Worm (Caenorhabditis elegans) whole organism, L4 larva: ENCODE measurements around the gene sru-38.

Source experiments
- D1046.2 ChIP-seq: fragments of 200-800 bp; sonication (Bioruptor generic); IDR thresholded peaks from 2 replicates; pipeline ENCODE4 v1.3.6; 2022; ENCODE audit warnings: missing genetic modification characterization, missing compliant biosample characterization
- F37D6.2 ChIP-seq: sonication (generic microtip); optimal IDR thresholded peaks from 2 replicates; lab custom pipeline; 2016; ENCODE audit warnings: mild to moderate bottlenecking, missing genetic modification characterization, missing compliant biosample characterization
- F49E8.2 ChIP-seq: sonication (generic microtip); optimal IDR thresholded peaks from 2 replicates; lab custom pipeline; 2016; ENCODE audit warnings: missing compliant biosample characterization, mild to moderate bottlenecking, missing genetic modification characterization, borderline replicate concordance
- R02D3.7 ChIP-seq: fragments of 150-350 bp; sonication (generic microtip); optimal IDR thresholded peaks from 3 replicates; lab custom pipeline; 2014; ENCODE audit warnings: missing biosample characterization, missing genetic modification characterization
- T20F7.1 ChIP-seq: fragments of 200-800 bp; sonication (Bioruptor generic); optimal IDR thresholded peaks from 2 replicates; lab custom pipeline; 2018; ENCODE audit warnings: mild to moderate bottlenecking, missing genetic modification characterization, missing compliant biosample characterization
- Y48G9A.11 ChIP-seq: fragments of 200-800 bp; sonication (Bioruptor generic); IDR thresholded peaks from 2 replicates; pipeline ENCODE4 v1.3.6; 2022; ENCODE audit warnings: missing genetic modification reagents, missing genetic modification characterization, missing compliant biosample characterization
- Y75B8A.6 ChIP-seq: fragments of 200-800 bp; sonication (Bioruptor generic); IDR thresholded peaks from 2 replicates; pipeline ENCODE4 v1.3.6; 2022; ENCODE audit warnings: missing genetic modification reagents, missing genetic modification characterization, missing compliant biosample characterization
- ama-1 ChIP-seq: fragments of 150-350 bp; optimal IDR thresholded peaks from 2 replicates; lab custom pipeline; 2014; ENCODE audit warnings: inconsistent platforms, mixed read lengths
- ceh-20 ChIP-seq: fragments of 200-800 bp; sonication (Bioruptor generic); IDR thresholded peaks from 2 replicates; pipeline ENCODE4 v1.3.6; 2022; ENCODE audit warnings: missing genetic modification reagents, missing genetic modification characterization, missing compliant biosample characterization
- ceh-28 ChIP-seq: fragments of 150-350 bp; optimal IDR thresholded peaks from 2 replicates; lab custom pipeline; 2014; ENCODE audit warnings: missing biosample characterization, missing genetic modification reagents, missing genetic modification characterization
- ceh-62 ChIP-seq: sonication (generic microtip); optimal IDR thresholded peaks from 2 replicates; lab custom pipeline; 2017; ENCODE audit warnings: missing biosample characterization, missing genetic modification characterization
- ctbp-1 ChIP-seq: fragments of 200-800 bp; sonication (Bioruptor generic); IDR thresholded peaks from 2 replicates; pipeline ENCODE4 v1.3.6; 2022; ENCODE audit warnings: missing genetic modification reagents, missing genetic modification characterization, missing compliant biosample characterization
- daf-16 ChIP-seq, 3 experiments: sonication (generic microtip); optimal IDR thresholded peaks; 2 replicates each; lab custom pipeline; 2016 to 2017; ENCODE audit warnings: missing genetic modification characterization in 3 of 3, missing genetic modification reagents in 3 of 3, mild to moderate bottlenecking in 2 of 3, missing compliant biosample characterization in 2 of 3, missing biosample characterization in 1 of 3, moderate library complexity in 1 of 3
- daf-8 ChIP-seq: fragments of 200-800 bp; sonication (Bioruptor generic); IDR thresholded peaks from 2 replicates; pipeline ENCODE4 v1.3.6; 2022; ENCODE audit warnings: missing genetic modification characterization, missing compliant biosample characterization
- duxl-1 ChIP-seq: sonication (generic microtip); optimal IDR thresholded peaks from 2 replicates; lab custom pipeline; 2016; ENCODE audit warnings: mild to moderate bottlenecking, missing genetic modification characterization, moderate library complexity, missing compliant biosample characterization; ENCODE audit not compliant: poor library complexity
- dve-1 ChIP-seq: sonication (generic microtip); optimal IDR thresholded peaks from 2 replicates; lab custom pipeline; 2017; ENCODE audit warnings: antibody characterized with exemption, mild to moderate bottlenecking, missing genetic modification characterization, missing compliant biosample characterization; ENCODE audit not compliant: insufficient read depth
- hlh-11 ChIP-seq: fragments of 200-800 bp; sonication (Bioruptor generic); optimal IDR thresholded peaks from 2 replicates; lab custom pipeline; 2018; ENCODE audit warnings: mild to moderate bottlenecking, missing genetic modification characterization, missing compliant biosample characterization
- hlh-30 ChIP-seq: sonication (generic microtip); optimal IDR thresholded peaks from 2 replicates; lab custom pipeline; 2017; ENCODE audit warnings: antibody characterized with exemption, mild to moderate bottlenecking, missing genetic modification characterization, missing compliant biosample characterization; ENCODE audit not compliant: insufficient read depth
- hmg-1.1 ChIP-seq: fragments of 200-800 bp; sonication (Bioruptor generic); IDR thresholded peaks from 2 replicates; pipeline ENCODE4 v1.3.6; 2022; ENCODE audit warnings: missing genetic modification reagents, missing genetic modification characterization, missing compliant biosample characterization
- lim-7 ChIP-seq: fragments of 200-800 bp; sonication (Bioruptor generic); IDR thresholded peaks from 2 replicates; pipeline ENCODE4 v1.3.6; 2022; ENCODE audit warnings: missing genetic modification characterization, missing compliant biosample characterization
- lin-1 ChIP-seq: fragments of 200-800 bp; sonication (Bioruptor generic); IDR thresholded peaks from 2 replicates; pipeline ENCODE4 v1.3.6; 2022; ENCODE audit warnings: missing genetic modification reagents, missing genetic modification characterization, missing compliant biosample characterization
- lin-13 ChIP-seq: fragments of 150-350 bp; optimal IDR thresholded peaks from 2 replicates; lab custom pipeline; 2014; ENCODE audit warnings: missing biosample characterization, missing genetic modification reagents, missing genetic modification characterization
- lin-29 ChIP-seq: fragments of 200-800 bp; sonication (Bioruptor generic); IDR thresholded peaks from 2 replicates; pipeline ENCODE4 v1.3.6; 2022; ENCODE audit warnings: missing genetic modification reagents, missing genetic modification characterization, missing compliant biosample characterization
- lir-3 ChIP-seq: sonication (generic microtip); optimal IDR thresholded peaks from 2 replicates; lab custom pipeline; 2016; ENCODE audit warnings: mild to moderate bottlenecking, missing genetic modification characterization, missing compliant biosample characterization
- madf-5 ChIP-seq, 2 experiments: fragments of 200-800 bp; sonication (Bioruptor generic); IDR thresholded peaks; 2 replicates each; pipeline ENCODE4 v1.3.6; 2022; ENCODE audit warnings: missing compliant biosample characterization in 2 of 2, missing genetic modification characterization in 2 of 2
- madf-9 ChIP-seq: fragments of 200-800 bp; sonication (Bioruptor generic); conservative IDR thresholded peaks from 2 replicates; pipeline ENCODE4 v1.3.6; 2022; ENCODE audit warnings: missing genetic modification reagents, missing genetic modification characterization, missing compliant biosample characterization
- mdl-1 ChIP-seq, 2 experiments: fragments of 150-350 bp in 1 of 2; sonication (generic microtip) in 1 of 2; optimal IDR thresholded peaks; 2 replicates each; lab custom pipeline; 2014 to 2017; ENCODE audit warnings: missing biosample characterization in 2 of 2, missing genetic modification characterization in 2 of 2
- mes-2 ChIP-seq: sonication (generic microtip); optimal IDR thresholded peaks from 2 replicates; lab custom pipeline; 2016; ENCODE audit warnings: missing genotype, mild to moderate bottlenecking, missing genetic modification characterization, missing compliant biosample characterization; ENCODE audit not compliant: poor library complexity, severe bottlenecking
- mxl-2 ChIP-seq: fragments of 200-800 bp; sonication (Bioruptor generic); conservative IDR thresholded peaks from 2 replicates; pipeline ENCODE4 v1.3.6; 2022; ENCODE audit warnings: missing genetic modification reagents, missing genetic modification characterization, missing compliant biosample characterization
- mxl-3 ChIP-seq: fragments of 200-800 bp; sonication (Bioruptor generic); optimal IDR thresholded peaks from 2 replicates; lab custom pipeline; 2018; ENCODE audit warnings: mild to moderate bottlenecking, missing genetic modification characterization, missing compliant biosample characterization
- nhr-11 ChIP-seq: fragments of 150-350 bp; optimal IDR thresholded peaks from 2 replicates; lab custom pipeline; 2014; ENCODE audit warnings: missing biosample characterization, missing genetic modification characterization
- nhr-237 ChIP-seq: sonication (generic microtip); optimal IDR thresholded peaks from 2 replicates; lab custom pipeline; 2017; ENCODE audit warnings: missing biosample characterization, missing genetic modification characterization
- nhr-41 ChIP-seq: fragments of 200-800 bp; sonication (Bioruptor generic); IDR thresholded peaks from 2 replicates; pipeline ENCODE4 v1.3.6; 2022; ENCODE audit warnings: missing genetic modification reagents, missing genetic modification characterization, missing compliant biosample characterization
- nhr-42 ChIP-seq: fragments of 200-800 bp; sonication (Bioruptor generic); IDR thresholded peaks from 2 replicates; pipeline ENCODE4 v1.3.6; 2022; ENCODE audit warnings: missing genetic modification characterization, missing compliant biosample characterization
- nhr-6 ChIP-seq: fragments of 150-350 bp; optimal IDR thresholded peaks from 2 replicates; lab custom pipeline; 2014; ENCODE audit warnings: missing biosample characterization, missing genetic modification characterization
- nhr-77 ChIP-seq: fragments of 150-350 bp; optimal IDR thresholded peaks from 2 replicates; lab custom pipeline; 2014; ENCODE audit warnings: missing biosample characterization, missing genetic modification characterization
- pha-4 ChIP-seq, 2 experiments: fragments of 150-350 bp in 1 of 2; fragments of 200-800 bp in 1 of 2; sonication (Bioruptor generic) in 1 of 2; IDR thresholded peaks in 1 of 2; optimal IDR thresholded peaks in 1 of 2; 2 replicates each; pipeline versions ENCODE4 v1.3.6 to Lab custom; 2014 to 2022; ENCODE audit warnings: missing genetic modification characterization in 2 of 2, missing genetic modification reagents in 2 of 2, missing biosample characterization in 1 of 2, missing compliant biosample characterization in 1 of 2
- php-3 ChIP-seq: fragments of 200-800 bp; sonication (Bioruptor generic); IDR thresholded peaks from 2 replicates; pipeline ENCODE4 v1.3.6; 2022; ENCODE audit warnings: missing genetic modification reagents, missing genetic modification characterization, missing compliant biosample characterization
- pqm-1 ChIP-seq: sonication (generic microtip); optimal IDR thresholded peaks from 2 replicates; lab custom pipeline; 2017; ENCODE audit warnings: missing biosample characterization, missing genetic modification characterization
- rbr-2 ChIP-seq: sonication (generic microtip); optimal IDR thresholded peaks from 2 replicates; lab custom pipeline; 2016; ENCODE audit warnings: missing genotype, missing genetic modification characterization, missing compliant biosample characterization
- sdz-12 ChIP-seq: fragments of 200-800 bp; sonication (Bioruptor generic); optimal IDR thresholded peaks from 2 replicates; lab custom pipeline; 2018; ENCODE audit warnings: mild to moderate bottlenecking, missing genetic modification characterization, missing compliant biosample characterization
- snpc-4 ChIP-seq: fragments of 150-350 bp; optimal IDR thresholded peaks from 2 replicates; lab custom pipeline; 2014; ENCODE audit warnings: missing biosample characterization, missing genetic modification characterization
- tag-97 ChIP-seq: fragments of 200-800 bp; sonication (Bioruptor generic); IDR thresholded peaks from 2 replicates; pipeline ENCODE4 v1.3.6; 2022; ENCODE audit warnings: missing genetic modification characterization, missing compliant biosample characterization
- unc-62 ChIP-seq, 3 experiments: fragments of 150-350 bp in 1 of 3; sonication (generic microtip); optimal IDR thresholded peaks in 2 of 3; peaks in 1 of 3; 1 replicate in 1 of 3; 2 replicates in 2 of 3; lab custom pipeline; 2014 to 2017; ENCODE audit warnings: missing biosample characterization in 3 of 3, missing genetic modification characterization in 3 of 3, missing genetic modification reagents in 3 of 3, missing genotype in 1 of 3
- vab-7 ChIP-seq: fragments of 200-800 bp; sonication (Bioruptor generic); IDR thresholded peaks from 2 replicates; pipeline ENCODE4 v1.3.6; 2022; ENCODE audit warnings: missing genetic modification reagents, missing genetic modification characterization, missing compliant biosample characterization
- zfp-2 ChIP-seq: sonication (generic microtip); optimal IDR thresholded peaks from 2 replicates; lab custom pipeline; 2016; ENCODE audit warnings: mild to moderate bottlenecking, missing genetic modification characterization, missing compliant biosample characterization
- zip-2 ChIP-seq: fragments of 150-350 bp; optimal IDR thresholded peaks from 2 replicates; lab custom pipeline; 2014; ENCODE audit warnings: missing biosample characterization, missing genetic modification characterization
- ztf-7 ChIP-seq: fragments of 150-350 bp; optimal IDR thresholded peaks from 2 replicates; lab custom pipeline; 2014; ENCODE audit warnings: missing biosample characterization, missing genetic modification characterization

sru-38 gene

ce11 chrV:9789657-9790261, 46.1 kb downstream of the sru-38 start, which contains the start of gene ztf-7 (continued):
- TF ChIP-seq ceh-62, result no peak
- no peak for TF ChIP-seq ceh-28 (tag; lab: Kevin White, UChicago)
- TF ChIP-seq mxl-3 (GFP tag; lab: Kevin White, UChicago), result peak; percentile 99
- TF ChIP-seq nhr-11 (tag; lab: Kevin White, UChicago), result peak; percentile 98
- peak; percentile 94 for TF ChIP-seq php-3 (GFP tag; lab: Robert Waterston, UW)
- no peak for TF ChIP-seq daf-8 (GFP tag; lab: Robert Waterston, UW)
- peak; percentile 92 for TF ChIP-seq lin-13 (GFP tag; lab: Kevin White, UChicago)
- peak; percentile 73 for TF ChIP-seq ztf-7
- peak; percentile 95 for TF ChIP-seq rbr-2 (tag; lab: Kevin White, UChicago)
- TF ChIP-seq lin-1 (GFP tag; lab: Robert Waterston, UW), result peak; percentile 93
- TF ChIP-seq F49E8.2, result peak; percentile 51
- no peak for TF ChIP-seq R02D3.7
- TF ChIP-seq pha-4 (GFP tag; IDR thresholded peaks at IDR 0.05; lab: Robert Waterston, UW), result peak; percentile 84
- peak; percentile 41 for TF ChIP-seq pha-4 (tag; optimal IDR thresholded peaks at IDR 0.05; lab: Kevin White, UChicago)
- peak; percentile 77 for TF ChIP-seq mxl-2 (GFP tag; lab: Robert Waterston, UW)
- no peak for TF ChIP-seq snpc-4 (tag; lab: Kevin White, UChicago)
- TF ChIP-seq nhr-237 (tag; lab: Kevin White, UChicago), result no peak
- no peak for TF ChIP-seq sdz-12
- TF ChIP-seq ceh-20, result peak; percentile 96
- TF ChIP-seq lir-3 (tag; lab: Kevin White, UChicago), result no peak
- no peak for TF ChIP-seq pqm-1 (tag; lab: Kevin White, UChicago)
- peak; percentile 55 to 97 for TF ChIP-seq daf-16 (GFP tag; optimal IDR thresholded peaks at IDR 0.05; lab: Kevin White, UChicago)
- TF ChIP-seq daf-16 (tag; optimal IDR thresholded peaks at IDR 0.05; lab: Kevin White, UChicago), result peak; percentile 80
- peak; percentile 94 for TF ChIP-seq nhr-42
- TF ChIP-seq duxl-1 (tag; lab: Kevin White, UChicago), result peak; percentile 82
- no peak for TF ChIP-seq madf-5 (GFP tag; IDR thresholded peaks at IDR 0.05; lab: Robert Waterston, UW)
- peak; percentile 98 for TF ChIP-seq dve-1 (tag; lab: Kevin White, UChicago)
- peak; percentile 52 for TF ChIP-seq zfp-2 (tag; lab: Kevin White, UChicago)
- peak; percentile 12 for TF ChIP-seq ama-1 (lab: Kevin White, UChicago)
- TF ChIP-seq nhr-77 (tag; lab: Kevin White, UChicago), result peak; percentile 97
- peak; percentile 74 for TF ChIP-seq nhr-41 (GFP tag; lab: Robert Waterston, UW)
- TF ChIP-seq lin-29 (GFP tag; lab: Robert Waterston, UW), result peak; percentile 85
- peak; percentile 70 for TF ChIP-seq zip-2 (tag; lab: Kevin White, UChicago)
- peak; percentile 24; the same call in 1 of the 2 replicates for TF ChIP-seq lim-7 (GFP tag; lab: Robert Waterston, UW)
- TF ChIP-seq F37D6.2, result peak; percentile 87
- TF ChIP-seq hlh-30 (tag; lab: Kevin White, UChicago), result peak; percentile 100
- peak; percentile 91 for TF ChIP-seq T20F7.1 (GFP tag; lab: Kevin White, UChicago)
- peak; percentile 92 for TF ChIP-seq ctbp-1 (GFP tag; lab: Robert Waterston, UW)
- no peak for TF ChIP-seq Y48G9A.11 (GFP tag; lab: Robert Waterston, UW)
- TF ChIP-seq hlh-11 (tag; lab: Kevin White, UChicago), result peak; percentile 100
- TF ChIP-seq madf-9 (GFP tag; lab: Robert Waterston, UW), result peak; percentile 86
- TF ChIP-seq D1046.2 (GFP tag; lab: Robert Waterston, UW), result peak; percentile 55; the same call in 1 of the 2 replicates
- TF ChIP-seq mes-2 (tag; lab: Kevin White, UChicago), result peak; percentile 90
- TF ChIP-seq tag-97, result no peak
- peak; percentile 91 for TF ChIP-seq hmg-1.1
- peak; percentile 87 for TF ChIP-seq nhr-6 (tag; lab: Kevin White, UChicago)
- peak; percentile 75 to 98 for TF ChIP-seq mdl-1 (tag; optimal IDR thresholded peaks at IDR 0.05; lab: Kevin White, UChicago)
- TF ChIP-seq unc-62 (GFP tag; optimal IDR thresholded peaks at IDR 0.05 in 1 of 2; lab: Kevin White, UChicago), result no peak
- no peak for TF ChIP-seq unc-62 (tag; optimal IDR thresholded peaks at IDR 0.05; lab: Kevin White, UChicago)
- TF ChIP-seq Y75B8A.6, result no peak
- TF ChIP-seq vab-7 (GFP tag; lab: Robert Waterston, UW), result peak; percentile 80
